Worm (Caenorhabditis elegans) whole organism, L3 larva: Measurements from ENCODE around the gene glrx-21.

Experiments
- R02D3.7 ChIP-seq: fragments of 150-350 bp; optimal IDR thresholded peaks from 2 replicates; lab custom pipeline; 2014; ENCODE audit warnings: missing biosample characterization, missing genetic modification characterization
- ZK546.5 ChIP-seq: sonication (generic microtip); optimal IDR thresholded peaks from 2 replicates; lab custom pipeline; 2017; ENCODE audit warnings: missing biosample characterization, missing genetic modification characterization
- ceh-82 ChIP-seq: fragments of 150-350 bp; optimal IDR thresholded peaks from 2 replicates; lab custom pipeline; 2014; ENCODE audit warnings: missing biosample characterization, missing genetic modification characterization
- daf-12 ChIP-seq: fragments of 150-350 bp; optimal IDR thresholded peaks from 2 replicates; lab custom pipeline; 2014; ENCODE audit warnings: missing biosample characterization, missing genetic modification reagents, missing genetic modification characterization
- egl-5 ChIP-seq: fragments of 150-350 bp; optimal IDR thresholded peaks from 2 replicates; lab custom pipeline; 2017; ENCODE audit warnings: missing biosample characterization, missing genetic modification reagents, missing genetic modification characterization, inconsistent platforms
- fkh-10 ChIP-seq: sonication (generic microtip); optimal IDR thresholded peaks from 2 replicates; lab custom pipeline; 2017; ENCODE audit warnings: missing biosample characterization, missing genetic modification reagents, missing genetic modification characterization
- lin-39 ChIP-seq: fragments of 150-350 bp; optimal IDR thresholded peaks from 2 replicates; lab custom pipeline; 2018; ENCODE audit warnings: missing biosample characterization, missing genetic modification reagents, missing genetic modification characterization
- mml-1 ChIP-seq: fragments of 150-350 bp; sonication (generic microtip); optimal IDR thresholded peaks from 3 replicates; lab custom pipeline; 2014; ENCODE audit warnings: missing biosample characterization, missing genetic modification characterization
- nhr-77 ChIP-seq: fragments of 150-350 bp; optimal IDR thresholded peaks from 2 replicates; lab custom pipeline; 2014; ENCODE audit warnings: missing biosample characterization, missing genetic modification characterization
- pqm-1 ChIP-seq: fragments of 150-350 bp; optimal IDR thresholded peaks from 2 replicates; lab custom pipeline; 2017; ENCODE audit warnings: missing biosample characterization, missing genetic modification characterization, inconsistent platforms
- skn-1 ChIP-seq: fragments of 150-350 bp; optimal IDR thresholded peaks from 2 replicates; lab custom pipeline; 2014; ENCODE audit warnings: missing biosample characterization, missing genetic modification characterization
- unc-39 ChIP-seq: sonication (generic microtip); optimal IDR thresholded peaks from 4 replicates; lab custom pipeline; 2017; ENCODE audit warnings: missing biosample characterization, missing genetic modification characterization
- unc-62 ChIP-seq: fragments of 150-350 bp; sonication (generic microtip); optimal IDR thresholded peaks from 4 replicates; lab custom pipeline; 2014; ENCODE audit warnings: missing biosample characterization, missing genetic modification reagents, missing genetic modification characterization
- ztf-4 ChIP-seq: fragments of 150-350 bp; optimal IDR thresholded peaks from 2 replicates; lab custom pipeline; 2014; ENCODE audit warnings: missing biosample characterization, missing genetic modification characterization

DNA sequence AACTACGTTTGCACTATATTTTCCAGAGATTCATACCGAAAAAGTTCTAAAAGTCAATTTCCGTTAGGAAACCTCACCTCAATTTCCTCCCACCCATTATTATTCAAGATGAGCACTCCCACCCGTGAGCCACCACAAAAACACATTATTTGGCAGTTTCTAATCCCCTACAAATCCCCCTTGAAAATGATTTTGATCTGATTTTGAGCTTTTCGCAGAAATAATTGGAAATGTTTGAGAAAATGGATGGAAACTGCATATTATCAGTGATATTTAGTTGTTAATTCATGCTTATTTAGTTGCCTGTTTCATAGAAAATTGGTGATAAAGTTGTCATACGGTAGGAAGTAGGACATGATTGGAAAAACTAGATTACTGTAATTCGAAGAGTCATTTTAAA is 5.4 kb downstream of the glrx-21 start:
- TF ChIP-seq egl-5 (tag; lab: Kevin White, UChicago) (no peak), nhr-77 (no peak), fkh-10 (GFP tag; lab: Kevin White, UChicago) (no peak), skn-1 (no peak), mml-1 (tag; lab: Kevin White, UChicago) (no peak), lin-39 (tag; lab: Kevin White, UChicago) (no peak), ztf-4 (tag; lab: Kevin White, UChicago) (no peak), ZK546.5 (no peak), unc-39 (tag; lab: Kevin White, UChicago) (no peak), daf-12 (no peak), ceh-82 (tag; lab: Kevin White, UChicago) (no peak), pqm-1 (tag; lab: Kevin White, UChicago) (no peak), R02D3.7 (tag; lab: Kevin White, UChicago) (no peak), unc-62 (GFP tag; lab: Kevin White, UChicago) (no peak)
